Worm (Caenorhabditis elegans) whole organism, late embryonic: ENCODE results near the gene glo-1.

Source experiments
- elt-2 ChIP-seq: sonication (generic microtip); optimal IDR thresholded peaks from 2 replicates; lab custom pipeline; 2016; ENCODE audit warnings: missing genetic modification reagents, missing genetic modification characterization, missing compliant biosample characterization
- fkh-10 ChIP-seq: fragments of 150-350 bp; optimal IDR thresholded peaks from 2 replicates; lab custom pipeline; 2014; ENCODE audit warnings: missing biosample characterization, missing genetic modification reagents, missing genetic modification characterization
- mec-3 ChIP-seq: sonication (generic microtip); optimal IDR thresholded peaks from 2 replicates; lab custom pipeline; 2016; ENCODE audit warnings: borderline replicate concordance, missing genetic modification characterization, missing compliant biosample characterization

- TF ChIP-seq mec-3 (tag; lab: Kevin White, UChicago) (no peak), elt-2 (tag; lab: Kevin White, UChicago) (no peak), fkh-10 (no peak)
These were observed 37.0 kb upstream of the glo-1 start, which contains the start of gene folr-1 for ce11 chrX:9918997-9919396.
